Fruit fly (Drosophila melanogaster) whole organism, embryonic: ENCODE data around the gene CG44004.

Experiments used
- Dfd ChIP-seq, 2 experiments: fragments of >200 bp; optimal IDR thresholded peaks; 2 replicates each; lab custom pipeline; 2017; ENCODE audit warnings: missing biosample characterization in 2 of 2, missing genetic modification characterization in 2 of 2
- E2f1 ChIP-seq: fragments of 200-800 bp; sonication (Bioruptor generic); IDR thresholded peaks from 2 replicates; pipeline ENCODE4 v1.3.6; 2022; ENCODE audit warnings: missing biosample characterization, missing genetic modification characterization
- ap ChIP-seq: fragments of 200-800 bp; sonication (Bioruptor generic); IDR thresholded peaks from 2 replicates; pipeline ENCODE4 v1.3.6; 2022; ENCODE audit warnings: missing biosample characterization, missing genetic modification characterization
- ato ChIP-seq: fragments of 200-800 bp; sonication (Bioruptor generic); IDR thresholded peaks from 2 replicates; pipeline ENCODE4 v1.3.6; 2022; ENCODE audit warnings: missing biosample characterization, missing genetic modification characterization; ENCODE audit not compliant: partially characterized antibody
- lbe ChIP-seq: fragments of 200-800 bp; sonication (Bioruptor generic); optimal IDR thresholded peaks from 2 replicates; lab custom pipeline; 2016; ENCODE audit warnings: missing biosample characterization, mild to moderate bottlenecking, missing genetic modification characterization
- p53 ChIP-seq: fragments of 200-800 bp; sonication (Bioruptor generic); optimal IDR thresholded peaks from 2 replicates; lab custom pipeline; 2016; ENCODE audit warnings: missing biosample characterization, missing genetic modification characterization

- TF ChIP-seq ato: 0 out of 2 replicates have a peak, but pooled peaks have one; percentile 29
- TF ChIP-seq lbe (GFP tag; lab: Kevin White, UChicago): peak; percentile 33
- TF ChIP-seq ap (GFP tag; lab: Robert Waterston, UW): 0 out of 2 replicates have a peak, but pooled peaks have one; percentile 12
- TF ChIP-seq p53 (GFP tag; lab: Kevin White, UChicago): no peak
- TF ChIP-seq E2f1 (GFP tag; lab: Robert Waterston, UW): 0 out of 2 replicates have a peak, but pooled peaks have one; percentile 9
- TF ChIP-seq Dfd (GFP tag; optimal IDR thresholded peaks at IDR 0.05; lab: Kevin White, UChicago): no peak
Observed at dm6 chr3L:18106021-18106944, 32.6 kb upstream of the CG44004 start, which contains the start of the genes CG13698 and mRpS26.
